Worm (Caenorhabditis elegans): ENCODE measurements around the gene mig-21.
A peak's percentile ranks its signal among the peaks of the same experiment; 100 is the strongest.

The mig-21 gene

ce11 chrIII:5853240-5853639, 24.9 kb downstream of the mig-21 start, which contains the start of gene ddx-23 (continued):
- TF ChIP-seq egl-27 (tag; optimal IDR thresholded peaks at IDR 0.05) (no peak), fkh-10 (GFP tag; optimal IDR thresholded peaks at IDR 0.05) (no peak), nhr-12 (tag; optimal IDR thresholded peaks at IDR 0.05) (no peak), snpc-4 (tag; optimal IDR thresholded peaks at IDR 0.05) (no peak), lsy-2 (tag; optimal IDR thresholded peaks at IDR 0.05) (peak in 1 of 2 experiments; percentile 17), xbp-1 (tag; optimal IDR thresholded peaks at IDR 0.05) (peak; percentile 16), ztf-4 (tag; optimal IDR thresholded peaks at IDR 0.05) (peak; percentile 45), mab-9 (GFP tag; IDR thresholded peaks at IDR 0.05) (0 out of 2 replicates have a peak, but pooled peaks have one; percentile 6), C04F5.9 (tag; optimal IDR thresholded peaks at IDR 0.05) (no peak), ama-1 (optimal IDR thresholded peaks at IDR 0.05) (peak; percentile 75), skn-1 (tag; optimal IDR thresholded peaks at IDR 0.05) (no peak), ceh-63 (GFP tag; optimal IDR thresholded peaks at IDR 0.05) (no peak), sptf-1 (tag; optimal IDR thresholded peaks at IDR 0.05) (no peak), nhr-71 (tag; optimal IDR thresholded peaks at IDR 0.05) (peak; percentile 54), sox-4 (tag; optimal IDR thresholded peaks at IDR 0.05) (no peak), isw-1 (GFP tag; IDR thresholded peaks at IDR 0.05) (no peak), efl-1 (optimal IDR thresholded peaks at IDR 0.05) (peak; percentile 24 to 71), efl-1 (GFP tag; optimal IDR thresholded peaks at IDR 0.05 in 1 of 2) (peak; percentile 80 to 97), elt-2 (tag; optimal IDR thresholded peaks at IDR 0.05) (peak; percentile 19)

DNA sequence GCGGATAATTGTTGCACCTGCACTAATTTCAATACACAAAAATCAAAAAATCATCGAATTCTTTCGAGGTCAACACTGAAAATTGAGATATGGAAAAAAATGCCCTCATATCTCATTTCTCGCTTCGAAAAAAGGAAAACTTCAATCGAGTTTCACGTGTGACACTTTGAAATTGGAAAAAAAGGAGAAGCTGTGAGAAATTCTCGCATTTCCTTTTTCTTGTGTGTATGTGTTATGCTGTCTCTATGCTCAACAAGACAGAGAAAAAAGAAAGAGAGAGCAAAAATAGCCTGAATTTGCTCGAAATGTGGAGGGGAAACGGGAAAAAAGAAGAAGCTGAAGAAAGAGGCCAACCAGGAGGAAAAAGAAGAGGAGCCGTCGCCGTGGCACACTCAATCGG, 31.8 kb downstream of the mig-21 start:
- TF ChIP-seq nhr-71 (tag; optimal IDR thresholded peaks at IDR 0.05): peak; percentile 20
- no peak for TF ChIP-seq nhr-237 (tag; optimal IDR thresholded peaks at IDR 0.05)
- TF ChIP-seq lin-14 (GFP tag; optimal IDR thresholded peaks at IDR 0.05): peak; percentile 77
- TF ChIP-seq pqm-1 (tag; optimal IDR thresholded peaks at IDR 0.05): no peak
- TF ChIP-seq ama-1 (optimal IDR thresholded peaks at IDR 0.05): no peak
- TF ChIP-seq ceh-82 (tag; optimal IDR thresholded peaks at IDR 0.05): peak in 1 of 3 experiments; percentile 38
- no peak for TF ChIP-seq fkh-8 (tag; optimal IDR thresholded peaks at IDR 0.05)
- TF ChIP-seq unc-130 (tag; optimal IDR thresholded peaks at IDR 0.05): no peak
- TF ChIP-seq nhr-12 (tag; optimal IDR thresholded peaks at IDR 0.05): no peak
- no peak for TF ChIP-seq mab-9 (GFP tag; IDR thresholded peaks at IDR 0.05)
- TF ChIP-seq nhr-90 (tag; optimal IDR thresholded peaks at IDR 0.05; ENCODE audit: poor library complexity): no peak
- TF ChIP-seq lin-39 (tag; optimal IDR thresholded peaks at IDR 0.05): no peak
- TF ChIP-seq nhr-76 (tag; optimal IDR thresholded peaks at IDR 0.05): no peak
- TF ChIP-seq nhr-47 (tag; optimal IDR thresholded peaks at IDR 0.05): peak; percentile 11
- no peak for TF ChIP-seq xbp-1 (tag; optimal IDR thresholded peaks at IDR 0.05)
- no peak for TF ChIP-seq zip-4 (GFP tag; optimal IDR thresholded peaks at IDR 0.05)
- no peak for TF ChIP-seq mep-1 (tag; optimal IDR thresholded peaks at IDR 0.05)
- no peak for TF ChIP-seq ets-5 (GFP tag; IDR thresholded peaks at IDR 0.05)
- TF ChIP-seq unc-98 (GFP tag; IDR thresholded peaks at IDR 0.05): no peak
- no peak for TF ChIP-seq dpl-1 (GFP tag; optimal IDR thresholded peaks at IDR 0.05)
- TF ChIP-seq efl-1 (optimal IDR thresholded peaks at IDR 0.05): no peak
- peak in 1 of 2 experiments; percentile 27 for TF ChIP-seq efl-1 (GFP tag; optimal IDR thresholded peaks at IDR 0.05 in 1 of 2)
- peak in 1 of 2 experiments; percentile 5 for TF ChIP-seq lsy-2 (tag; optimal IDR thresholded peaks at IDR 0.05)
- no peak for TF ChIP-seq nhr-20 (tag; optimal IDR thresholded peaks at IDR 0.05)
- TF ChIP-seq unc-86 (tag; optimal IDR thresholded peaks at IDR 0.05): no peak
- TF ChIP-seq ceh-88 (GFP tag; IDR thresholded peaks at IDR 0.05): no peak
- peak; percentile 78 for TF ChIP-seq fkh-10 (GFP tag; optimal IDR thresholded peaks at IDR 0.05)
- no peak for TF ChIP-seq zag-1 (tag; optimal IDR thresholded peaks at IDR 0.05)
- TF ChIP-seq aly-2 (tag; optimal IDR thresholded peaks at IDR 0.05): no peak
- TF ChIP-seq C16A3.4 (tag; optimal IDR thresholded peaks at IDR 0.05): no peak
- no peak for TF ChIP-seq nhr-85 (tag)

DNA sequence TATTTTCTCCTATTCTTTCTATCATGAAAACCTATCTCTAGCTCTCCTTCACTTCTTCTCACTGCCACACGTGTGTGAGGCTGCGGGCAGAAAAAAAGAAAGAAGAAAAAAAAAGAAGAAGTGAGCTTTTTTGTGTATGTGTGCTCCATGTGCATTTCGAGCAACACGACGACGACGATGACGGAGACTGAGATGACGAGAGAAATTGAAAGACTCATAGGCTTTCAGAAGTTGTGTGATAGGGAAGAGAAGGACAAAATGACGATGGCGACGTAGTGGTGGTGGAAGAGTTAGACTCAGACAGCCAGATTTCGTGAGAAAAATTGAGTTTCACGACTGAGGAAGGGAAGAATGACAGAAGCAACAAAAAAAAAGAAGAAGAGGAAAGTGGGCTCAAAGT, 32.7 kb downstream of the mig-21 start:
- TF ChIP-seq grh-1 (GFP tag; IDR thresholded peaks at IDR 0.05) (no peak), sup-37 (GFP tag; optimal IDR thresholded peaks at IDR 0.05) (no peak), fkh-4 (tag; optimal IDR thresholded peaks at IDR 0.05; ENCODE audit: borderline replicate concordance) (no peak), lin-39 (tag; optimal IDR thresholded peaks at IDR 0.05) (no peak), elt-2 (tag; optimal IDR thresholded peaks at IDR 0.05) (no peak), C34B4.2 (tag; optimal IDR thresholded peaks at IDR 0.05) (no peak), nhr-84 (tag; optimal IDR thresholded peaks at IDR 0.05) (no peak), isw-1 (GFP tag; IDR thresholded peaks at IDR 0.05) (peak; percentile 51), sox-4 (tag; optimal IDR thresholded peaks at IDR 0.05) (peak; percentile 34), efl-1 (optimal IDR thresholded peaks at IDR 0.05) (peak; percentile 54), efl-1 (GFP tag; optimal IDR thresholded peaks at IDR 0.05 in 1 of 2) (peak; percentile 33 to 74), mep-1 (tag; optimal IDR thresholded peaks at IDR 0.05) (peak; percentile 82), fos-1 (tag; optimal IDR thresholded peaks at IDR 0.05) (peak; percentile 40), snu-23 (GFP tag; optimal IDR thresholded peaks at IDR 0.05) (peak; percentile 75), mef-2 (tag; optimal IDR thresholded peaks at IDR 0.05) (no peak), ceh-63 (GFP tag; optimal IDR thresholded peaks at IDR 0.05) (no peak), vab-15 (tag; optimal IDR thresholded peaks at IDR 0.05) (no peak), Y116A8C.19 (tag; optimal IDR thresholded peaks at IDR 0.05; ENCODE audit: borderline replicate concordance) (no peak)
